Worm (Caenorhabditis elegans) whole organism, young adult: Measurements from ENCODE around the gene B0416.4.

Source experiments
- B0261.1 ChIP-seq: sonication (generic microtip); optimal IDR thresholded peaks from 2 replicates; lab custom pipeline; 2016; ENCODE audit warnings: mild to moderate bottlenecking, missing genetic modification characterization, moderate library complexity, missing compliant biosample characterization
- C06A6.2 ChIP-seq: fragments of 200-800 bp; sonication (Bioruptor generic); conservative IDR thresholded peaks from 2 replicates; pipeline ENCODE4 v1.3.6; 2022; ENCODE audit warnings: missing genetic modification characterization, missing compliant biosample characterization
- C17E4.6 ChIP-seq: fragments of 200-800 bp; sonication (Bioruptor generic); IDR thresholded peaks from 2 replicates; pipeline ENCODE4 v1.3.6; 2022; ENCODE audit warnings: missing genetic modification reagents, missing genetic modification characterization, missing compliant biosample characterization
- F37B4.10 ChIP-seq: fragments of 200-800 bp; sonication (Bioruptor generic); IDR thresholded peaks from 2 replicates; pipeline ENCODE4 v1.3.6; 2022; ENCODE audit warnings: missing genetic modification characterization, missing compliant biosample characterization
- F55B11.4 ChIP-seq: sonication (generic microtip); optimal IDR thresholded peaks from 2 replicates; lab custom pipeline; 2016; ENCODE audit warnings: missing compliant biosample characterization, missing genetic modification characterization, borderline replicate concordance; ENCODE audit not compliant: insufficient read depth
- F57C9.4 ChIP-seq: sonication (generic microtip); optimal IDR thresholded peaks from 2 replicates; lab custom pipeline; 2017; ENCODE audit warnings: mild to moderate bottlenecking, missing genetic modification characterization, missing compliant biosample characterization
- K11D2.4 ChIP-seq: fragments of 200-800 bp; sonication (Bioruptor generic); IDR thresholded peaks from 2 replicates; pipeline ENCODE4 v1.3.6; 2022; ENCODE audit warnings: missing genetic modification reagents, missing genetic modification characterization, missing compliant biosample characterization
- T07F8.4 ChIP-seq: sonication (generic microtip); optimal IDR thresholded peaks from 2 replicates; lab custom pipeline; 2016; ENCODE audit warnings: mild to moderate bottlenecking, missing genetic modification characterization, moderate library complexity, missing compliant biosample characterization
- T26A5.8 ChIP-seq: sonication (generic microtip); optimal IDR thresholded peaks from 2 replicates; lab custom pipeline; 2016; ENCODE audit warnings: missing genetic modification characterization, missing compliant biosample characterization
- Y53G8AR.9 ChIP-seq: fragments of 200-800 bp; sonication (Bioruptor generic); conservative IDR thresholded peaks from 2 replicates; pipeline ENCODE4 v1.3.6; 2022; ENCODE audit warnings: missing genetic modification reagents, missing genetic modification characterization, missing compliant biosample characterization
- Y79H2A.3 ChIP-seq: fragments of 200-800 bp; sonication (Bioruptor generic); conservative IDR thresholded peaks from 2 replicates; pipeline ENCODE4 v1.3.6; 2022; ENCODE audit warnings: missing genetic modification reagents, missing genetic modification characterization, missing compliant biosample characterization
- ZK185.1 ChIP-seq: sonication (generic microtip); optimal IDR thresholded peaks from 2 replicates; lab custom pipeline; 2016; ENCODE audit warnings: mild to moderate bottlenecking, missing genetic modification characterization, missing compliant biosample characterization; ENCODE audit not compliant: poor library complexity, severe bottlenecking
- aptf-2 ChIP-seq: fragments of 200-800 bp; sonication (Bioruptor generic); conservative IDR thresholded peaks from 2 replicates; pipeline ENCODE4 v1.3.6; 2022; ENCODE audit warnings: missing genetic modification reagents, missing genetic modification characterization, missing compliant biosample characterization
- ccch-3 ChIP-seq: fragments of 200-800 bp; sonication (Bioruptor generic); optimal IDR thresholded peaks from 2 replicates; lab custom pipeline; 2018; ENCODE audit warnings: mild to moderate bottlenecking, missing genetic modification characterization, missing compliant biosample characterization
- ceh-100 ChIP-seq: fragments of 200-800 bp; sonication (Bioruptor generic); IDR thresholded peaks from 2 replicates; pipeline ENCODE4 v1.3.6; 2022; ENCODE audit warnings: missing genetic modification reagents, missing genetic modification characterization, missing compliant biosample characterization
- ceh-58 ChIP-seq: fragments of 200-800 bp; sonication (Bioruptor generic); IDR thresholded peaks from 2 replicates; pipeline ENCODE4 v1.3.6; 2022; ENCODE audit warnings: missing genetic modification characterization, missing compliant biosample characterization
- ceh-91 ChIP-seq: fragments of 200-800 bp; sonication (Bioruptor generic); IDR thresholded peaks from 2 replicates; pipeline ENCODE4 v1.3.6; 2022; ENCODE audit warnings: missing genetic modification reagents, missing genetic modification characterization, missing compliant biosample characterization
- chd-7 ChIP-seq: sonication (generic microtip); optimal IDR thresholded peaks from 2 replicates; lab custom pipeline; 2016; ENCODE audit warnings: mild to moderate bottlenecking, missing genetic modification characterization, moderate library complexity, missing compliant biosample characterization
- ekl-4 ChIP-seq: fragments of 200-800 bp; sonication (Bioruptor generic); IDR thresholded peaks from 2 replicates; pipeline ENCODE4 v1.3.6; 2022; ENCODE audit warnings: missing genetic modification reagents, missing genetic modification characterization, missing compliant biosample characterization
- hlh-12 ChIP-seq: sonication (generic microtip); optimal IDR thresholded peaks from 2 replicates; lab custom pipeline; 2016; ENCODE audit warnings: missing genetic modification characterization, missing compliant biosample characterization
- hlh-26 ChIP-seq: fragments of 200-800 bp; sonication (Bioruptor generic); conservative IDR thresholded peaks from 2 replicates; pipeline ENCODE4 v1.3.6; 2022; ENCODE audit warnings: missing genetic modification reagents, missing genetic modification characterization, missing compliant biosample characterization
- lin-35 ChIP-seq, 3 experiments: fragments of 150-350 bp in 2 of 3; sonication (generic microtip) in 1 of 3; optimal IDR thresholded peaks; 2 replicates each; lab custom pipeline; 2014 to 2018; ENCODE audit warnings: missing biosample characterization in 3 of 3, missing genetic modification characterization in 3 of 3, missing genetic modification reagents in 3 of 3
- lin-40 ChIP-seq: sonication (generic microtip); optimal IDR thresholded peaks from 2 replicates; lab custom pipeline; 2016; ENCODE audit warnings: missing genetic modification characterization, mild to moderate bottlenecking, missing compliant biosample characterization, missing genotype, missing genetic modification reagents
- madf-8 ChIP-seq: fragments of 200-800 bp; sonication (Bioruptor generic); conservative IDR thresholded peaks from 2 replicates; pipeline ENCODE4 v1.3.6; 2022; ENCODE audit warnings: missing genetic modification reagents, missing genetic modification characterization, missing compliant biosample characterization
- mel-28 ChIP-seq: sonication (generic microtip); optimal IDR thresholded peaks from 2 replicates; lab custom pipeline; 2016; ENCODE audit warnings: borderline replicate concordance, mild to moderate bottlenecking, missing genetic modification characterization, missing compliant biosample characterization
- mes-4 ChIP-seq: sonication (generic microtip); optimal IDR thresholded peaks from 2 replicates; lab custom pipeline; 2016; ENCODE audit warnings: missing genotype, missing genetic modification characterization, missing compliant biosample characterization
- mxl-1 ChIP-seq: sonication (generic microtip); optimal IDR thresholded peaks from 2 replicates; lab custom pipeline; 2016; ENCODE audit warnings: missing genetic modification characterization, missing compliant biosample characterization
- nfya-2 ChIP-seq: fragments of 200-800 bp; sonication (Bioruptor generic); IDR thresholded peaks from 2 replicates; pipeline ENCODE4 v1.3.6; 2022; ENCODE audit warnings: missing genetic modification reagents, missing genetic modification characterization, missing compliant biosample characterization
- nhr-179 ChIP-seq: sonication (generic microtip); optimal IDR thresholded peaks from 2 replicates; lab custom pipeline; 2016; ENCODE audit warnings: mild to moderate bottlenecking, missing genetic modification characterization, missing compliant biosample characterization
- nhr-27 ChIP-seq: fragments of 200-800 bp; sonication (Bioruptor generic); optimal IDR thresholded peaks from 2 replicates; lab custom pipeline; 2018; ENCODE audit warnings: mild to moderate bottlenecking, missing genetic modification characterization, moderate library complexity, missing compliant biosample characterization
- rpc-1 ChIP-seq, 2 experiments: fragments of 150-350 bp in 1 of 2; sonication (generic microtip) in 1 of 2; optimal IDR thresholded peaks; 2 replicates each; lab custom pipeline; 2014 to 2018; ENCODE audit warnings: missing biosample characterization in 1 of 2, missing genetic modification characterization in 1 of 2, missing genetic modification reagents in 1 of 2, missing genotype in 1 of 2
- snpc-1.1 ChIP-seq: sonication (generic microtip); optimal IDR thresholded peaks from 2 replicates; lab custom pipeline; 2017; ENCODE audit warnings: missing genetic modification characterization, mild to moderate bottlenecking, missing compliant biosample characterization, antibody characterized with exemption, moderate library complexity, missing genotype, missing genetic modification reagents; ENCODE audit not compliant: insufficient read depth
- snpc-1.3 ChIP-seq: sonication (generic microtip); optimal IDR thresholded peaks from 2 replicates; lab custom pipeline; 2017; ENCODE audit warnings: missing genetic modification characterization, mild to moderate bottlenecking, missing compliant biosample characterization, antibody characterized with exemption, moderate library complexity, missing genotype, missing genetic modification reagents; ENCODE audit not compliant: insufficient read depth
- snpc-3.4 ChIP-seq: sonication (generic microtip); optimal IDR thresholded peaks from 2 replicates; lab custom pipeline; 2017; ENCODE audit warnings: missing genetic modification characterization, mild to moderate bottlenecking, missing compliant biosample characterization, antibody characterized with exemption, moderate library complexity, missing genotype, missing genetic modification reagents
- somi-1 ChIP-seq: fragments of 200-800 bp; sonication (Bioruptor generic); optimal IDR thresholded peaks from 2 replicates; lab custom pipeline; 2018; ENCODE audit warnings: mild to moderate bottlenecking, missing genetic modification characterization, missing compliant biosample characterization
- unc-130 ChIP-seq: sonication (generic microtip); optimal IDR thresholded peaks from 2 replicates; lab custom pipeline; 2016; ENCODE audit warnings: missing genetic modification reagents, missing genetic modification characterization, missing compliant biosample characterization
- zfh-2 ChIP-seq: fragments of 200-800 bp; sonication (Bioruptor generic); conservative IDR thresholded peaks from 2 replicates; pipeline ENCODE4 v1.3.6; 2022; ENCODE audit warnings: missing genetic modification reagents, missing genetic modification characterization, missing compliant biosample characterization
- zim-3 ChIP-seq: sonication (generic microtip); optimal IDR thresholded peaks from 2 replicates; lab custom pipeline; 2017; ENCODE audit warnings: mild to moderate bottlenecking, missing genetic modification characterization, moderate library complexity, missing compliant biosample characterization
- ztf-3 ChIP-seq: fragments of 200-800 bp; sonication (Bioruptor generic); optimal IDR thresholded peaks from 2 replicates; lab custom pipeline; 2018; ENCODE audit warnings: mild to moderate bottlenecking, missing genetic modification characterization, missing compliant biosample characterization

The B0416.4 gene

DNA sequence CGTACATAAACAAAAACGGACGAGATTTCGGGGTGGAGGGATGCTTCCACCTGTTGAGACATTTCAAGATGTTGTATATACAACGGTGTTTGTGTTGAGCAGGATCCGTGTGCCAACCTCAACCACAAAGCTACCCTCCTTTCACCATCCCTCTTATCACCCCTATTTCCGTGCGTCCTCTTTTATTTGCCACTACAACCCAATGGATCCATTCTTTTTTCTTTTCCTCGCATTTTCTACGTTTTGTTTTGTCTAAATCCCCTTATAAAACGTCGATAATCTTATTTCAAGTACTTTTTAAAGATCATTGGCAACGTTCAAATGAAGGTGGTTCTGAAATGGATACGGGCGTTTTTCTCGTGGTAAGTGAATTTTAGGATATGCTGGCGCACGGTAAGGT is 35.5 kb upstream of the B0416.4 start, which contains the start of gene gpa-12:
Gene gpa-12, plus strand, starts transcription at position 301 of the 400 bp plus-strand sequence.
- TF ChIP-seq mxl-1 (tag; lab: Kevin White, UChicago) (no peak), lin-40 (tag; lab: Kevin White, UChicago) (no peak), K11D2.4 (GFP tag; lab: Robert Waterston, UW) (no peak), chd-7 (no peak), T07F8.4 (tag; lab: Kevin White, UChicago) (no peak), F37B4.10 (GFP tag; lab: Robert Waterston, UW) (no peak), C06A6.2 (no peak), zfh-2 (GFP tag; lab: Robert Waterston, UW) (no peak), ceh-58 (no peak)

- TF ChIP-seq Y79H2A.3 (GFP tag; lab: Robert Waterston, UW): no peak
- no peak for TF ChIP-seq mel-28 (tag; lab: Kevin White, UChicago)
- no peak for TF ChIP-seq snpc-3.4
- no peak for TF ChIP-seq B0261.1
- no peak for TF ChIP-seq rpc-1 (optimal IDR thresholded peaks at IDR 0.05; lab: Kevin White, UChicago)
- no peak for TF ChIP-seq rpc-1 (tag; optimal IDR thresholded peaks at IDR 0.05; lab: Kevin White, UChicago)
- TF ChIP-seq aptf-2 (GFP tag; lab: Robert Waterston, UW): no peak
- no peak for TF ChIP-seq lin-35 (GFP tag; optimal IDR thresholded peaks at IDR 0.05; lab: Kevin White, UChicago)
- TF ChIP-seq snpc-1.1 (tag; lab: Kevin White, UChicago): no peak
- TF ChIP-seq Y53G8AR.9 (GFP tag; lab: Robert Waterston, UW): no peak
- no peak for TF ChIP-seq C17E4.6 (GFP tag; lab: Robert Waterston, UW)
- no peak for TF ChIP-seq ztf-3 (GFP tag; lab: Kevin White, UChicago)
- TF ChIP-seq nhr-27 (tag; lab: Kevin White, UChicago): no peak
- TF ChIP-seq F57C9.4 (tag; lab: Kevin White, UChicago): no peak
- TF ChIP-seq ceh-58: no peak
- no peak for TF ChIP-seq ccch-3
- TF ChIP-seq unc-130 (GFP tag; lab: Kevin White, UChicago): no peak
- no peak for TF ChIP-seq hlh-12
- TF ChIP-seq ZK185.1 (tag; lab: Kevin White, UChicago): no peak
- no peak for TF ChIP-seq ceh-100 (GFP tag; lab: Robert Waterston, UW)
These were observed 32.1 kb upstream of the B0416.4 start for ce11 chrX:9246625-9247024.

DNA sequence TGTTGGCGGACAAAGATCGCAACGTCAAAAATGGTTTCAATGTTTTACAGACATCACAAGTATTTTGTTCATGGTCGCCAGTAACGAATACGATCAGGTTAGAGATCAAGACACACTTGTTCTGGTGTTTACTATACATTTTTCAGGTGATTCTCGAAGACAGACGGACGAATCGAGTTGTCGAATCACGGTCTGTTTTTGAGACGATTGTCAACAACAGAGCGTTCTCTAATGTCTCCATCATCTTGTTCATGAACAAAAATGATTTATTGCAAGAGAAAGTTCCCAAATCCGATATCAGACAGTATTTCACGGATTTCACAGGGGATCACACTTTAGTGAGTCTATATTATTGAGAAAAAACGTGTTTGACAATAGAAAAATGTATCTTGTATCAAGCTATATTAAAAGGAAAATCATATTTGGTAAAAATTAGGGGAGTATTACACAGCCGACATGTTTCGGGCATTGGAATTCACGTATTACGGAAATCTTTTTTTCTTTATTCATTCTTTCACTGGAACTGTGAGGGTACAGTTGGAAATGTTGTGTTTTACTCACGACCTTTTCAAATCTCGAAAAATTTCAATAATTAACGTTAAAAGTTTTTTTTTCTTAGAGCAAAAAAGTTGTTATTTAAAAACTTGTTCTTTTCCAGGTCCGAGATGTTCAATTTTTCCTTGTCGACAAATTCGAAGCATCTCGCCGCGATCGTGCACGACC is 30.5 kb upstream of the B0416.4 start:
- TF ChIP-seq somi-1 (peak; percentile 16), ceh-91 (GFP tag; lab: Robert Waterston, UW) (no peak), mes-4 (tag; lab: Kevin White, UChicago) (no peak)

DNA sequence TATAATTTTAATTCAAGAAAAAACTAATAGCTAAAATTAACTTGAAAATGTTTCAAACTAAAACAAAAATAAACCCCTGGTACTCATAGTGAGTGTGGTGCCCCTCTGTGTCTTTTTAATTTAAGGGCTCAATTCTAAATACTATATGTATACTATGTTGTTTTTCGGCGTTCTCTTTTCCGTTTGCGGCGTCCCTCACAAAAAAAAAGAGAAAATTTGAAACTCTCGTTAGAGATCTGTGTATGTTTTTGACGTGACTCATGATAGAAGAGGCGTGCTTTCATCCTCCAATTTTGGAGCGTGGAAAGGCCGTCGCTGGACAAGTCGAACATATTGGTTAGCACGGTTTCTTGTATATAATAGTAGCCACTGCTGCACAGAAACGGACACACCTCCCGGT is 27.3 kb upstream of the B0416.4 start, which contains the start of gene pes-8:
Gene pes-8, plus strand, starts transcription at position 301 of the 400 bp plus-strand sequence.
- no peak for TF ChIP-seq ccch-3
- no peak for TF ChIP-seq Y53G8AR.9 (GFP tag; lab: Robert Waterston, UW)
- TF ChIP-seq nfya-2 (GFP tag; lab: Robert Waterston, UW): no peak
- TF ChIP-seq C06A6.2: no peak
- no peak for TF ChIP-seq mxl-1 (tag; lab: Kevin White, UChicago)
- TF ChIP-seq zfh-2 (GFP tag; lab: Robert Waterston, UW): no peak
- no peak for TF ChIP-seq ekl-4 (GFP tag; lab: Robert Waterston, UW)
- no peak for TF ChIP-seq T26A5.8 (tag; lab: Kevin White, UChicago)
- TF ChIP-seq ceh-91 (GFP tag; lab: Robert Waterston, UW): no peak
- no peak for TF ChIP-seq F55B11.4 (tag; lab: Kevin White, UChicago)
- TF ChIP-seq zim-3 (tag; lab: Kevin White, UChicago): no peak
- no peak for TF ChIP-seq snpc-1.3 (tag; lab: Kevin White, UChicago)
- no peak for TF ChIP-seq hlh-26 (GFP tag; lab: Robert Waterston, UW)
- no peak for TF ChIP-seq nhr-179 (tag; lab: Kevin White, UChicago)
- no peak for TF ChIP-seq madf-8 (GFP tag; lab: Robert Waterston, UW)
